Worm (Caenorhabditis elegans): ENCODE measurements around the gene sru-24.

DNA sequence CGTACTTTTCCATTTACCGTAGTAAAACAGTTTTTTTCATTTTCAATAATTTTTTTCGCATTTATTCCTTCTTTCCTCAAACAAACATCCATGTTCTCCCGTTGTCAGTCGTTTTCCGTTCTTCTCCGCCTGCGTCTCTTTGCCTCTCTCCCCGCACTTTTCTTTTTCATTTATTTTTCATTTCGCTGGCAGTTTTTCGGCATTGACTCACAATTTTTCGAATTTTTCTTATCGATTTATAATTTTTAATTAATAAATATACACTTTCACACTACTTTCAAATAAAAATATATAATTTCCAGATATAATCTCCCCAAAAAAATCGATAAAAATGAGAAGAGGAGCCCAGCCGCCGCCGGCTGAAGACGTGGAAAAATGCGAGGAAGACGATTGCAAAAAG, 16.1 kb upstream of the sru-24 start, which contains the start of gene H25P19.1:
- no peak for TF ChIP-seq sem-2 (GFP tag; optimal IDR thresholded peaks at IDR 0.05)
- TF ChIP-seq unc-62 (GFP tag; optimal IDR thresholded peaks at IDR 0.05) = no peak

Measured in whole organism, mixed stage, embryonic.